Fruit fly (Drosophila melanogaster): Measurements from ENCODE around the gene CycC.

DNA sequence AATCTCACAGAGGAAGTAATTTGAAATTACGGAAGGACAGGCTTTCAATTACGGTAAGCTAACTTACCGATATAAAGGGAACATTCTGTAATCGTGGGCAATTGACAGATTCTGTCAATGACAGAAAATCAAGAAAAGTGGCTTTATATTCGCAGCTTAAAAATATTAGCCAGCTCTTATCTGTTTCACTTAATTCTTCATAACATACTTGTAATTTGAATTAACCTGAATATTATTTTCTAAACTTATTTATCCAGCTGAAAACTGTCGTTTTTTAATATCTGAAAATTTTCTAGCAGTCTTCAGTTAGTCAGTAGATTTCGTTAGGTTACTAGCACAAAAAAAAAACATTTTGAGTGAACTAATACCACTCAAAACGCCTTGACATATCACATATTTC lies 45.3 kb downstream of the CycC start, which contains the start of gene CG3610:
- TF ChIP-seq CG4318 (GFP tag; optimal IDR thresholded peaks at IDR 0.05) (no peak), salr (GFP tag; optimal IDR thresholded peaks at IDR 0.05) (no peak), Sox14 (GFP tag; optimal IDR thresholded peaks at IDR 0.05) (no peak), Gug (GFP tag; IDR thresholded peaks at IDR 0.05) (no peak), CG6854 (GFP tag; optimal IDR thresholded peaks at IDR 0.05) (no peak), CG11294 (GFP tag; IDR thresholded peaks at IDR 0.05) (no peak), acj6 (GFP tag; optimal IDR thresholded peaks at IDR 0.05) (no peak), Blimp-1 (GFP tag; optimal IDR thresholded peaks at IDR 0.05) (no peak), net (GFP tag; optimal IDR thresholded peaks at IDR 0.05) (no peak)

Data from whole organism, prepupa.